Worm (Caenorhabditis elegans) whole organism, L4 larva: Measurements from ENCODE around the gene pha-2.

Experiments used
- D1046.2 ChIP-seq: fragments of 200-800 bp; sonication (Bioruptor generic); IDR thresholded peaks from 2 replicates; pipeline ENCODE4 v1.3.6; 2022; ENCODE audit warnings: missing genetic modification characterization, missing compliant biosample characterization
- F37D6.2 ChIP-seq: sonication (generic microtip); optimal IDR thresholded peaks from 2 replicates; lab custom pipeline; 2016; ENCODE audit warnings: mild to moderate bottlenecking, missing genetic modification characterization, missing compliant biosample characterization
- T20F7.1 ChIP-seq: fragments of 200-800 bp; sonication (Bioruptor generic); optimal IDR thresholded peaks from 2 replicates; lab custom pipeline; 2018; ENCODE audit warnings: mild to moderate bottlenecking, missing genetic modification characterization, missing compliant biosample characterization
- T26A8.4 ChIP-seq: fragments of 200-800 bp; sonication (Bioruptor generic); IDR thresholded peaks from 2 replicates; pipeline ENCODE4 v1.3.6; 2022; ENCODE audit warnings: missing genetic modification characterization, missing compliant biosample characterization
- Y105C5A.15 ChIP-seq: fragments of 200-800 bp; sonication (Bioruptor generic); IDR thresholded peaks from 2 replicates; pipeline ENCODE4 v1.3.6; 2022; ENCODE audit warnings: missing genetic modification characterization, missing compliant biosample characterization
- aha-1 ChIP-seq: fragments of 150-350 bp; peaks from one replicate; lab custom pipeline; 2014; ENCODE audit warnings: missing biosample characterization, missing genetic modification characterization
- ama-1 ChIP-seq: fragments of 150-350 bp; optimal IDR thresholded peaks from 2 replicates; lab custom pipeline; 2014; ENCODE audit warnings: inconsistent platforms, mixed read lengths
- arid-1 ChIP-seq: fragments of 200-800 bp; sonication (Bioruptor generic); conservative IDR thresholded peaks from 2 replicates; pipeline ENCODE4 v1.3.6; 2022; ENCODE audit warnings: missing genetic modification reagents, missing genetic modification characterization, missing compliant biosample characterization
- attf-4 ChIP-seq: sonication (generic microtip); optimal IDR thresholded peaks from 3 replicates; lab custom pipeline; 2017; ENCODE audit warnings: missing biosample characterization, missing genetic modification characterization
- ceh-20 ChIP-seq: fragments of 200-800 bp; sonication (Bioruptor generic); IDR thresholded peaks from 2 replicates; pipeline ENCODE4 v1.3.6; 2022; ENCODE audit warnings: missing genetic modification reagents, missing genetic modification characterization, missing compliant biosample characterization
- cey-2 ChIP-seq: sonication (generic microtip); optimal IDR thresholded peaks from 3 replicates; lab custom pipeline; 2017; ENCODE audit warnings: missing genetic modification characterization, mild to moderate bottlenecking, missing compliant biosample characterization, antibody characterized with exemption, borderline replicate concordance; ENCODE audit not compliant: insufficient read depth
- ctbp-1 ChIP-seq: fragments of 200-800 bp; sonication (Bioruptor generic); IDR thresholded peaks from 2 replicates; pipeline ENCODE4 v1.3.6; 2022; ENCODE audit warnings: missing genetic modification reagents, missing genetic modification characterization, missing compliant biosample characterization
- daf-16 ChIP-seq, 3 experiments: sonication (generic microtip); optimal IDR thresholded peaks; 2 replicates each; lab custom pipeline; 2016 to 2017; ENCODE audit warnings: missing genetic modification characterization in 3 of 3, missing genetic modification reagents in 3 of 3, mild to moderate bottlenecking in 2 of 3, missing compliant biosample characterization in 2 of 3, missing biosample characterization in 1 of 3, moderate library complexity in 1 of 3
- daf-19 ChIP-seq: fragments of 200-800 bp; sonication (Bioruptor generic); conservative IDR thresholded peaks from 2 replicates; pipeline ENCODE4 v1.3.6; 2022; ENCODE audit warnings: missing genetic modification characterization, missing compliant biosample characterization
- daf-8 ChIP-seq: fragments of 200-800 bp; sonication (Bioruptor generic); IDR thresholded peaks from 2 replicates; pipeline ENCODE4 v1.3.6; 2022; ENCODE audit warnings: missing genetic modification characterization, missing compliant biosample characterization
- dmd-6 ChIP-seq: fragments of 200-800 bp; sonication (Bioruptor generic); IDR thresholded peaks from 2 replicates; pipeline ENCODE4 v1.3.6; 2022; ENCODE audit warnings: missing genetic modification reagents, missing genetic modification characterization, missing compliant biosample characterization
- dpl-1 ChIP-seq: fragments of 150-350 bp; optimal IDR thresholded peaks from 2 replicates; lab custom pipeline; 2014; ENCODE audit warnings: missing biosample characterization, missing genetic modification reagents, missing genetic modification characterization
- dve-1 ChIP-seq: sonication (generic microtip); optimal IDR thresholded peaks from 2 replicates; lab custom pipeline; 2017; ENCODE audit warnings: antibody characterized with exemption, mild to moderate bottlenecking, missing genetic modification characterization, missing compliant biosample characterization; ENCODE audit not compliant: insufficient read depth
- hlh-11 ChIP-seq: fragments of 200-800 bp; sonication (Bioruptor generic); optimal IDR thresholded peaks from 2 replicates; lab custom pipeline; 2018; ENCODE audit warnings: mild to moderate bottlenecking, missing genetic modification characterization, missing compliant biosample characterization
- jun-1 ChIP-seq: fragments of 150-350 bp; optimal IDR thresholded peaks from 2 replicates; lab custom pipeline; 2014; ENCODE audit warnings: missing biosample characterization, missing genetic modification reagents, missing genetic modification characterization
- lin-15B ChIP-seq: fragments of 150-350 bp; sonication (generic microtip); optimal IDR thresholded peaks from 3 replicates; lab custom pipeline; 2014; ENCODE audit warnings: missing biosample characterization, missing genetic modification characterization
- lin-38 ChIP-seq: fragments of 200-800 bp; sonication (Bioruptor generic); IDR thresholded peaks from 2 replicates; pipeline ENCODE4 v1.3.6; 2022; ENCODE audit warnings: missing genetic modification reagents, missing genetic modification characterization, missing compliant biosample characterization
- lin-39 ChIP-seq: fragments of 150-350 bp; optimal IDR thresholded peaks from 2 replicates; lab custom pipeline; 2014; ENCODE audit warnings: missing biosample characterization, missing genetic modification reagents, missing genetic modification characterization
- lsy-2 ChIP-seq, 2 experiments: fragments of 150-350 bp in 1 of 2; sonication (generic microtip) in 1 of 2; optimal IDR thresholded peaks; 2 replicates each; lab custom pipeline; 2014 to 2017; ENCODE audit warnings: missing biosample characterization in 2 of 2, missing genetic modification characterization in 2 of 2
- mep-1 ChIP-seq: fragments of 150-350 bp; sonication (generic microtip); optimal IDR thresholded peaks from 3 replicates; lab custom pipeline; 2014; ENCODE audit warnings: missing biosample characterization, missing genetic modification characterization
- mxl-2 ChIP-seq: fragments of 200-800 bp; sonication (Bioruptor generic); conservative IDR thresholded peaks from 2 replicates; pipeline ENCODE4 v1.3.6; 2022; ENCODE audit warnings: missing genetic modification reagents, missing genetic modification characterization, missing compliant biosample characterization
- mxl-3 ChIP-seq: fragments of 200-800 bp; sonication (Bioruptor generic); optimal IDR thresholded peaks from 2 replicates; lab custom pipeline; 2018; ENCODE audit warnings: mild to moderate bottlenecking, missing genetic modification characterization, missing compliant biosample characterization
- nhr-10 ChIP-seq: fragments of 150-350 bp; optimal IDR thresholded peaks from 2 replicates; lab custom pipeline; 2014; ENCODE audit warnings: missing biosample characterization, missing genetic modification characterization
- nhr-111 ChIP-seq: fragments of 200-800 bp; sonication (Bioruptor generic); optimal IDR thresholded peaks from 2 replicates; lab custom pipeline; 2018; ENCODE audit warnings: mild to moderate bottlenecking, missing genetic modification characterization, missing compliant biosample characterization
- nhr-42 ChIP-seq: fragments of 200-800 bp; sonication (Bioruptor generic); IDR thresholded peaks from 2 replicates; pipeline ENCODE4 v1.3.6; 2022; ENCODE audit warnings: missing genetic modification characterization, missing compliant biosample characterization
- nhr-48 ChIP-seq: sonication (generic microtip); optimal IDR thresholded peaks from 2 replicates; lab custom pipeline; 2016; ENCODE audit warnings: mild to moderate bottlenecking, missing genetic modification characterization, missing compliant biosample characterization
- nhr-6 ChIP-seq: fragments of 150-350 bp; optimal IDR thresholded peaks from 2 replicates; lab custom pipeline; 2014; ENCODE audit warnings: missing biosample characterization, missing genetic modification characterization
- php-3 ChIP-seq: fragments of 200-800 bp; sonication (Bioruptor generic); IDR thresholded peaks from 2 replicates; pipeline ENCODE4 v1.3.6; 2022; ENCODE audit warnings: missing genetic modification reagents, missing genetic modification characterization, missing compliant biosample characterization
- pqm-1 ChIP-seq: sonication (generic microtip); optimal IDR thresholded peaks from 2 replicates; lab custom pipeline; 2017; ENCODE audit warnings: missing biosample characterization, missing genetic modification characterization
- rbr-2 ChIP-seq: sonication (generic microtip); optimal IDR thresholded peaks from 2 replicates; lab custom pipeline; 2016; ENCODE audit warnings: missing genotype, missing genetic modification characterization, missing compliant biosample characterization
- snpc-4 ChIP-seq: fragments of 150-350 bp; optimal IDR thresholded peaks from 2 replicates; lab custom pipeline; 2014; ENCODE audit warnings: missing biosample characterization, missing genetic modification characterization
- spr-3 ChIP-seq: fragments of 200-800 bp; sonication (Bioruptor generic); optimal IDR thresholded peaks from 2 replicates; lab custom pipeline; 2018; ENCODE audit warnings: mild to moderate bottlenecking, missing genetic modification characterization, missing compliant biosample characterization
- tra-1 ChIP-seq: fragments of 200-800 bp; sonication (Bioruptor generic); IDR thresholded peaks from 2 replicates; pipeline ENCODE4 v1.3.6; 2022; ENCODE audit warnings: missing genetic modification reagents, missing genetic modification characterization, missing compliant biosample characterization
- unc-62 ChIP-seq, 3 experiments: fragments of 150-350 bp in 1 of 3; sonication (generic microtip); optimal IDR thresholded peaks in 2 of 3; peaks in 1 of 3; 1 replicate in 1 of 3; 2 replicates in 2 of 3; lab custom pipeline; 2014 to 2017; ENCODE audit warnings: missing biosample characterization in 3 of 3, missing genetic modification characterization in 3 of 3, missing genetic modification reagents in 3 of 3, missing genotype in 1 of 3
- zip-11 ChIP-seq: fragments of 200-800 bp; sonication (Bioruptor generic); IDR thresholded peaks from 2 replicates; pipeline ENCODE4 v1.3.6; 2022; ENCODE audit warnings: missing genetic modification characterization, missing compliant biosample characterization
- ztf-11 ChIP-seq: fragments of 150-350 bp; optimal IDR thresholded peaks from 2 replicates; lab custom pipeline; 2014; ENCODE audit warnings: missing biosample characterization, missing genetic modification characterization

pha-2 gene

ce11 chrX:636893-637292 lies at the start of gene pha-2:
TSS of gene pha-2 (minus strand) at chrX:636993.
- TF ChIP-seq lin-39 (tag; lab: Kevin White, UChicago) (no peak), cey-2 (tag; lab: Kevin White, UChicago) (no peak), nhr-111 (no peak), lin-38 (GFP tag; lab: Robert Waterston, UW) (no peak), T20F7.1 (GFP tag; lab: Kevin White, UChicago) (no peak), php-3 (GFP tag; lab: Robert Waterston, UW) (no peak), nhr-48 (tag; lab: Kevin White, UChicago) (no peak)
- TF ChIP-seq, all 104 proteins: peak for 0

- TF ChIP-seq T26A8.4, result no peak
- no peak for TF ChIP-seq Y105C5A.15 (GFP tag; lab: Robert Waterston, UW)
- no peak for TF ChIP-seq ama-1 (lab: Kevin White, UChicago)
- TF ChIP-seq nhr-42, result no peak
- TF ChIP-seq lsy-2 (tag; optimal IDR thresholded peaks at IDR 0.05; lab: Kevin White, UChicago), result no peak
- no peak for TF ChIP-seq hlh-11 (tag; lab: Kevin White, UChicago)
- no peak for TF ChIP-seq spr-3 (GFP tag; lab: Kevin White, UChicago)
- TF ChIP-seq daf-8 (GFP tag; lab: Robert Waterston, UW), result no peak
- no peak for TF ChIP-seq rbr-2 (tag; lab: Kevin White, UChicago)
- TF ChIP-seq mxl-3 (GFP tag; lab: Kevin White, UChicago), result no peak
- TF ChIP-seq nhr-10, result no peak
- no peak for TF ChIP-seq tra-1
- TF ChIP-seq dve-1 (tag; lab: Kevin White, UChicago), result no peak
- no peak for TF ChIP-seq jun-1
- TF ChIP-seq ctbp-1 (GFP tag; lab: Robert Waterston, UW), result no peak
- TF ChIP-seq aha-1 (tag; lab: Kevin White, UChicago), result no peak
- TF ChIP-seq mxl-2 (GFP tag; lab: Robert Waterston, UW), result no peak
- no peak for TF ChIP-seq lin-39 (tag; lab: Kevin White, UChicago)
- no peak for TF ChIP-seq lin-15B (tag; lab: Kevin White, UChicago)
- TF ChIP-seq dmd-6 (GFP tag; lab: Robert Waterston, UW), result no peak
These were observed 45.9 kb upstream of the pha-2 start, which contains the start of gene Y9C12A.1 for ce11 chrX:682691-683090. TSS of gene Y9C12A.1 (minus strand) at chrX:682791.

- no peak for TF ChIP-seq D1046.2 (GFP tag; lab: Robert Waterston, UW)
- no peak for TF ChIP-seq unc-62 (GFP tag; optimal IDR thresholded peaks at IDR 0.05 in 1 of 2; lab: Kevin White, UChicago)
- TF ChIP-seq unc-62 (tag; optimal IDR thresholded peaks at IDR 0.05; lab: Kevin White, UChicago), result no peak
- TF ChIP-seq lin-39 (tag; lab: Kevin White, UChicago), result no peak
- TF ChIP-seq ztf-11 (tag; lab: Kevin White, UChicago), result no peak
- TF ChIP-seq daf-16 (GFP tag; optimal IDR thresholded peaks at IDR 0.05; lab: Kevin White, UChicago), result no peak
- TF ChIP-seq daf-16 (tag; optimal IDR thresholded peaks at IDR 0.05; lab: Kevin White, UChicago), result no peak
- no peak for TF ChIP-seq dmd-6 (GFP tag; lab: Robert Waterston, UW)
- no peak for TF ChIP-seq F37D6.2
- TF ChIP-seq snpc-4 (tag; lab: Kevin White, UChicago), result peak; percentile 35
- no peak for TF ChIP-seq attf-4
- no peak for TF ChIP-seq dpl-1 (GFP tag; lab: Kevin White, UChicago)
- TF ChIP-seq pqm-1, result no peak
- TF ChIP-seq ceh-20 (GFP tag; lab: Robert Waterston, UW), result no peak
- no peak for TF ChIP-seq nhr-6 (tag; lab: Kevin White, UChicago)
- TF ChIP-seq arid-1 (GFP tag; lab: Robert Waterston, UW), result no peak
- no peak for TF ChIP-seq daf-19 (GFP tag; lab: Robert Waterston, UW)
- TF ChIP-seq mep-1 (tag; lab: Kevin White, UChicago), result no peak
- TF ChIP-seq zip-11, result no peak
- TF ChIP-seq aha-1 (tag; lab: Kevin White, UChicago), result peak; percentile 25
These were observed 44.6 kb upstream of the pha-2 start for ce11 chrX:681413-681812.
